Fruit fly (Drosophila melanogaster) whole organism, embryonic: ENCODE data around the gene Sp1.
A peak's percentile ranks its signal among the peaks of the same experiment; 100 is the strongest.

Source experiments
- Awh ChIP-seq: fragments of 200-800 bp; sonication (Bioruptor generic); IDR thresholded peaks from 2 replicates; pipeline ENCODE4, ENCODE4 v1.3.6; 2022; ENCODE audit warnings: missing biosample characterization, missing genetic modification characterization
- CG10147 ChIP-seq: fragments of 200-800 bp; sonication (Bioruptor generic); optimal IDR thresholded peaks from 2 replicates; lab custom pipeline; 2019; ENCODE audit warnings: missing biosample characterization, mild to moderate bottlenecking, missing genetic modification characterization, moderate library complexity
- CG10565 ChIP-seq: fragments of 200-800 bp; sonication (Bioruptor generic); optimal IDR thresholded peaks from 3 replicates; lab custom pipeline; 2016; ENCODE audit warnings: missing biosample characterization, mild to moderate bottlenecking, missing genetic modification characterization
- CG12219 ChIP-seq: fragments of 200-800 bp; sonication (Bioruptor generic); optimal IDR thresholded peaks from 3 replicates; lab custom pipeline; 2018; ENCODE audit warnings: missing biosample characterization, mild to moderate bottlenecking, missing genetic modification characterization
- CG15479 ChIP-seq: fragments of 200-800 bp; sonication (Bioruptor generic); optimal IDR thresholded peaks from 3 replicates; lab custom pipeline; 2019; ENCODE audit warnings: missing biosample characterization, mild to moderate bottlenecking, missing genetic modification characterization, moderate library complexity
- CG17568 ChIP-seq: fragments of 200-800 bp; sonication (Bioruptor generic); optimal IDR thresholded peaks from 2 replicates; lab custom pipeline; 2018; ENCODE audit warnings: missing biosample characterization, mild to moderate bottlenecking, missing genetic modification characterization, moderate library complexity
- CG1832 ChIP-seq: fragments of 200-800 bp; sonication (Bioruptor generic); optimal IDR thresholded peaks from 2 replicates; lab custom pipeline; 2017; ENCODE audit warnings: missing biosample characterization, mild to moderate bottlenecking, missing genetic modification characterization, inconsistent platforms
- CG2889 ChIP-seq: fragments of 200-800 bp; sonication (Bioruptor generic); IDR thresholded peaks from 3 replicates; pipeline ENCODE4 v1.3.6; 2022; ENCODE audit warnings: missing biosample characterization, missing genetic modification characterization
- CG30020 ChIP-seq: fragments of 200-800 bp; optimal IDR thresholded peaks from 2 replicates; lab custom pipeline; 2019; ENCODE audit warnings: missing biosample characterization, mild to moderate bottlenecking, missing genetic modification characterization, moderate library complexity
- CG3281 ChIP-seq: fragments of 200-800 bp; sonication (Bioruptor generic); optimal IDR thresholded peaks from 3 replicates; lab custom pipeline; 2017; ENCODE audit warnings: missing biosample characterization, mild to moderate bottlenecking, missing genetic modification characterization
- CG5180 ChIP-seq: fragments of 200-800 bp; sonication (Bioruptor generic); optimal IDR thresholded peaks from 3 replicates; lab custom pipeline; 2017; ENCODE audit warnings: missing biosample characterization, missing genetic modification characterization, mild to moderate bottlenecking, moderate library complexity, missing genetic modification reagents
- CG7963 ChIP-seq: fragments of 200-800 bp; sonication (Bioruptor generic); IDR thresholded peaks from 3 replicates; pipeline ENCODE4 v1.3.6; 2022; ENCODE audit warnings: missing biosample characterization, missing genetic modification characterization; ENCODE audit not compliant: partially characterized antibody
- CG8281 ChIP-seq: fragments of 200-800 bp; sonication (Bioruptor generic); optimal IDR thresholded peaks from 2 replicates; lab custom pipeline; 2018; ENCODE audit warnings: missing biosample characterization, mild to moderate bottlenecking, missing genetic modification characterization, moderate library complexity
- CG9727 ChIP-seq: fragments of 200-800 bp; sonication (Bioruptor generic); optimal IDR thresholded peaks from 3 replicates; lab custom pipeline; 2017; ENCODE audit warnings: missing biosample characterization, mild to moderate bottlenecking, missing genetic modification characterization
- ERR ChIP-seq: fragments of 200-800 bp; sonication (Bioruptor generic); optimal IDR thresholded peaks from 2 replicates; lab custom pipeline; 2016; ENCODE audit warnings: missing biosample characterization, missing genetic modification characterization
- Elba2 ChIP-seq: fragments of 200-800 bp; sonication (Bioruptor generic); optimal IDR thresholded peaks from 3 replicates; lab custom pipeline; 2016; ENCODE audit warnings: missing biosample characterization, missing genetic modification characterization
- Gsc ChIP-seq: fragments of 200-800 bp; sonication (Bioruptor generic); IDR thresholded peaks from 2 replicates; pipeline ENCODE4 v1.3.6; 2022; ENCODE audit warnings: missing biosample characterization, missing genetic modification characterization
- HmgZ ChIP-seq: fragments of 200-800 bp; sonication (Bioruptor generic); optimal IDR thresholded peaks from 2 replicates; lab custom pipeline; 2018; ENCODE audit warnings: missing biosample characterization, mild to moderate bottlenecking, missing genetic modification characterization
- Hr78 ChIP-seq, 2 experiments: fragments of 200-800 bp in 1 of 2; fragments of >200 bp in 1 of 2; sonication (Bioruptor generic) in 1 of 2; optimal IDR thresholded peaks; 2 replicates each; lab custom pipeline; 2017 to 2019; ENCODE audit warnings: missing biosample characterization in 2 of 2, missing genetic modification characterization in 2 of 2, mild to moderate bottlenecking in 1 of 2, moderate library complexity in 1 of 2
- Kr ChIP-seq: fragments of 200-800 bp; sonication (Bioruptor generic); optimal IDR thresholded peaks from 2 replicates; lab custom pipeline; 2017; ENCODE audit warnings: missing biosample characterization, mild to moderate bottlenecking, missing genetic modification characterization
- MESR4 ChIP-seq: fragments of 200-800 bp; sonication (Bioruptor generic); optimal IDR thresholded peaks from 2 replicates; lab custom pipeline; 2018; ENCODE audit warnings: missing biosample characterization, mild to moderate bottlenecking, missing genetic modification characterization, moderate library complexity
- MTF-1 ChIP-seq: fragments of 200-800 bp; sonication (Bioruptor generic); optimal IDR thresholded peaks from 2 replicates; lab custom pipeline; 2018; ENCODE audit warnings: missing biosample characterization, mild to moderate bottlenecking, missing genetic modification characterization, borderline replicate concordance
- NK7.1 ChIP-seq: fragments of 200-800 bp; sonication (Bioruptor generic); optimal IDR thresholded peaks from 3 replicates; lab custom pipeline; 2016; ENCODE audit warnings: missing biosample characterization, missing genetic modification characterization
- Nf-YB ChIP-seq: fragments of 200-800 bp; sonication (Bioruptor generic); optimal IDR thresholded peaks from 3 replicates; lab custom pipeline; 2019; ENCODE audit warnings: missing biosample characterization, mild to moderate bottlenecking, missing genetic modification characterization, moderate library complexity
- Nf-YC ChIP-seq: fragments of 200-800 bp; optimal IDR thresholded peaks from 3 replicates; lab custom pipeline; 2019; ENCODE audit warnings: missing biosample characterization, mild to moderate bottlenecking, missing genetic modification characterization, moderate library complexity
- Oli ChIP-seq: fragments of 200-800 bp; sonication (Bioruptor generic); optimal IDR thresholded peaks from 2 replicates; lab custom pipeline; 2018; ENCODE audit warnings: missing biosample characterization, mild to moderate bottlenecking, missing genetic modification characterization, moderate library complexity
- Pdp1 ChIP-seq, 2 experiments: fragments of 200-800 bp; sonication (Bioruptor generic); optimal IDR thresholded peaks; 3 replicates each; lab custom pipeline; 2016; ENCODE audit warnings: missing biosample characterization in 2 of 2, missing genetic modification characterization in 2 of 2, mild to moderate bottlenecking in 1 of 2, moderate library complexity in 1 of 2
- Ptx1 ChIP-seq: fragments of 200-800 bp; sonication (Bioruptor generic); IDR thresholded peaks from 2 replicates; pipeline ENCODE4 v1.3.6; 2022; ENCODE audit warnings: missing biosample characterization, missing genetic modification characterization
- Six4 ChIP-seq: fragments of 200-800 bp; sonication (Bioruptor generic); optimal IDR thresholded peaks from 2 replicates; lab custom pipeline; 2016; ENCODE audit warnings: missing biosample characterization, missing genetic modification characterization
- Trl ChIP-seq, 3 experiments: fragments of >200 bp in 2 of 3; fragments of 200-800 bp in 1 of 3; sonication (Bioruptor generic) in 1 of 3; optimal IDR thresholded peaks; 2 replicates in 1 of 3; 3 replicates in 2 of 3; lab custom pipeline; 2016 to 2017; ENCODE audit warnings: missing biosample characterization in 1 of 3, missing genetic modification characterization in 1 of 3
- abd-A ChIP-seq: fragments of 200-800 bp; sonication (Bioruptor generic); optimal IDR thresholded peaks from 3 replicates; lab custom pipeline; 2019; ENCODE audit warnings: missing biosample characterization, mild to moderate bottlenecking, missing genetic modification characterization, moderate library complexity
- cg ChIP-seq: fragments of 200-800 bp; sonication (Bioruptor generic); optimal IDR thresholded peaks from 3 replicates; lab custom pipeline; 2019; ENCODE audit warnings: missing biosample characterization, mild to moderate bottlenecking, missing genetic modification characterization, moderate library complexity
- chinmo ChIP-seq: fragments of 200-800 bp; sonication (Bioruptor generic); IDR thresholded peaks from 4 replicates; pipeline ENCODE4 v1.3.6; 2022; ENCODE audit warnings: missing biosample characterization, missing genetic modification characterization; ENCODE audit not compliant: partially characterized antibody
- ci ChIP-seq: fragments of 200-800 bp; sonication (Bioruptor generic); IDR thresholded peaks from 3 replicates; pipeline ENCODE4 v1.3.6; 2022; ENCODE audit warnings: missing biosample characterization, missing genetic modification characterization
- croc ChIP-seq: fragments of 200-800 bp; sonication (Bioruptor generic); conservative IDR thresholded peaks from 3 replicates; pipeline ENCODE4 v1.3.6; 2022; ENCODE audit warnings: missing biosample characterization, missing genetic modification characterization
- fd64A ChIP-seq: fragments of 200-800 bp; sonication (Bioruptor generic); optimal IDR thresholded peaks from 3 replicates; lab custom pipeline; 2018; ENCODE audit warnings: missing biosample characterization, mild to moderate bottlenecking, missing genetic modification characterization
- gsb-n ChIP-seq: fragments of 200-800 bp; sonication (Bioruptor generic); optimal IDR thresholded peaks from 3 replicates; lab custom pipeline; 2018; ENCODE audit warnings: missing biosample characterization, mild to moderate bottlenecking, missing genetic modification characterization
- nom ChIP-seq: fragments of 200-800 bp; sonication (Bioruptor generic); optimal IDR thresholded peaks from 2 replicates; lab custom pipeline; 2017; ENCODE audit warnings: missing biosample characterization, missing genetic modification characterization, mild to moderate bottlenecking, moderate library complexity, missing genetic modification reagents
- onecut ChIP-seq: fragments of 200-800 bp; sonication (Bioruptor generic); IDR thresholded peaks from 2 replicates; pipeline ENCODE4 v1.3.6; 2022; ENCODE audit warnings: missing biosample characterization, missing genetic modification characterization
- pros ChIP-seq: fragments of 200-800 bp; sonication (Bioruptor generic); optimal IDR thresholded peaks from 3 replicates; lab custom pipeline; 2019; ENCODE audit warnings: missing biosample characterization, mild to moderate bottlenecking, missing genetic modification characterization, moderate library complexity
- psq ChIP-seq: fragments of 200-800 bp; sonication (Bioruptor generic); optimal IDR thresholded peaks from 2 replicates; lab custom pipeline; 2017; ENCODE audit warnings: missing biosample characterization, missing genetic modification characterization
- sens ChIP-seq: fragments of 200-800 bp; sonication (Bioruptor generic); peaks from one replicate; lab custom pipeline; 2016; ENCODE audit warnings: missing biosample characterization, missing genetic modification characterization
- slou ChIP-seq: fragments of 200-800 bp; sonication (Bioruptor generic); optimal IDR thresholded peaks from 3 replicates; lab custom pipeline; 2016; ENCODE audit warnings: missing biosample characterization, missing genetic modification characterization
- sqz ChIP-seq: fragments of 200-800 bp; sonication (Bioruptor generic); optimal IDR thresholded peaks from 3 replicates; lab custom pipeline; 2018; ENCODE audit warnings: missing biosample characterization, mild to moderate bottlenecking, missing genetic modification characterization
- vfl ChIP-seq: fragments of 200-800 bp; sonication (Bioruptor generic); optimal IDR thresholded peaks from 2 replicates; lab custom pipeline; 2016; ENCODE audit warnings: missing biosample characterization, missing genetic modification characterization
- vvl ChIP-seq: fragments of 200-800 bp; sonication (Bioruptor generic); IDR thresholded peaks from 2 replicates; pipeline ENCODE4 v1.3.6; 2022; ENCODE audit warnings: missing biosample characterization, missing genetic modification characterization
- zen ChIP-seq: fragments of 200-800 bp; sonication (Bioruptor generic); optimal IDR thresholded peaks from 3 replicates; lab custom pipeline; 2018; ENCODE audit warnings: missing biosample characterization, mild to moderate bottlenecking, missing genetic modification characterization, moderate library complexity

Sp1 gene

dm6 chrX:9744034-9744673 lies 14.7 kb downstream of the Sp1 start:
- no peak for TF ChIP-seq Kr (GFP tag; lab: Kevin White, UChicago)
- no peak for TF ChIP-seq MESR4 (GFP tag; lab: Kevin White, UChicago)
- peak; percentile 57 for TF ChIP-seq pros (GFP tag; lab: Kevin White, UChicago)
- TF ChIP-seq CG2889 (GFP tag; lab: Robert Waterston, UW) = no peak
- TF ChIP-seq zen (tag; lab: Kevin White, UChicago) = peak; percentile 71
- peak; percentile 34 for TF ChIP-seq CG15479 (GFP tag; lab: Kevin White, UChicago)
- TF ChIP-seq Hr78 (GFP tag; optimal IDR thresholded peaks at IDR 0.05; lab: Kevin White, UChicago) = peak in 1 of 2 experiments; percentile 47
- TF ChIP-seq CG3281 (GFP tag; lab: Kevin White, UChicago) = no peak
- TF ChIP-seq sqz (GFP tag; lab: Kevin White, UChicago) = peak; percentile 42
- no peak for TF ChIP-seq Elba2
- peak; percentile 52 for TF ChIP-seq Nf-YC (tag; lab: Kevin White, UChicago)
- no peak for TF ChIP-seq Gsc (GFP tag; lab: Robert Waterston, UW)
- TF ChIP-seq slou (GFP tag; lab: Kevin White, UChicago) = no peak
- TF ChIP-seq Trl (optimal IDR thresholded peaks at IDR 0.05; lab: Kevin White, UChicago) = peak in 1 of 2 experiments; percentile 32
- no peak for TF ChIP-seq Trl (GFP tag; optimal IDR thresholded peaks at IDR 0.05; lab: Kevin White, UChicago)
- TF ChIP-seq NK7.1 (GFP tag; lab: Kevin White, UChicago) = no peak
- no peak for TF ChIP-seq Oli (tag; lab: Kevin White, UChicago)
- no peak for TF ChIP-seq CG7963 (GFP tag; lab: Robert Waterston, UW)
- no peak for TF ChIP-seq psq
- TF ChIP-seq CG9727 (GFP tag; lab: Kevin White, UChicago) = no peak
- peak; percentile 57 for TF ChIP-seq CG1832 (GFP tag; lab: Kevin White, UChicago)
- peak; percentile 63 for TF ChIP-seq sens (GFP tag; lab: Kevin White, UChicago)
- TF ChIP-seq ci = no peak
- no peak for TF ChIP-seq fd64A
- TF ChIP-seq gsb-n (tag; lab: Kevin White, UChicago) = no peak
- no peak for TF ChIP-seq CG10147 (GFP tag; lab: Kevin White, UChicago)
- TF ChIP-seq vfl = no peak
- TF ChIP-seq, all 482 proteins: peak for 9

- TF ChIP-seq MTF-1 (GFP tag; lab: Kevin White, UChicago) (no peak), CG12219 (no peak), onecut (peak; percentile 21), vvl (GFP tag; lab: Robert Waterston, UW) (peak; percentile 65), CG10565 (GFP tag; lab: Kevin White, UChicago) (no peak), chinmo (0 out of 4 replicates have a peak, but pooled peaks have one; percentile 41), Awh (GFP tag; lab: Robert Waterston, UW) (peak; percentile 61; the same call in 1 of the 2 replicates), cg (GFP tag; lab: Kevin White, UChicago) (peak; percentile 41), CG30020 (tag; lab: Kevin White, UChicago) (no peak), Ptx1 (GFP tag; lab: Robert Waterston, UW) (no peak), croc (GFP tag; lab: Robert Waterston, UW) (no peak), Six4 (no peak), CG8281 (tag; lab: Kevin White, UChicago) (peak; percentile 100), Pdp1 (GFP tag; optimal IDR thresholded peaks at IDR 0.05; lab: Kevin White, UChicago) (peak in 1 of 2 experiments; percentile 50), Nf-YB (GFP tag; lab: Kevin White, UChicago) (peak; percentile 15), CG17568 (GFP tag; lab: Kevin White, UChicago) (no peak), nom (GFP tag; lab: Kevin White, UChicago) (no peak), abd-A (tag; lab: Kevin White, UChicago) (peak; percentile 21), ERR (no peak), CG5180 (GFP tag; lab: Kevin White, UChicago) (peak; percentile 65), HmgZ (no peak)
These were observed 15.3 kb downstream of the Sp1 start for dm6 chrX:9744674-9745246.
